Worm (Caenorhabditis elegans): ENCODE measurements around the gene pals-30.

DNA sequence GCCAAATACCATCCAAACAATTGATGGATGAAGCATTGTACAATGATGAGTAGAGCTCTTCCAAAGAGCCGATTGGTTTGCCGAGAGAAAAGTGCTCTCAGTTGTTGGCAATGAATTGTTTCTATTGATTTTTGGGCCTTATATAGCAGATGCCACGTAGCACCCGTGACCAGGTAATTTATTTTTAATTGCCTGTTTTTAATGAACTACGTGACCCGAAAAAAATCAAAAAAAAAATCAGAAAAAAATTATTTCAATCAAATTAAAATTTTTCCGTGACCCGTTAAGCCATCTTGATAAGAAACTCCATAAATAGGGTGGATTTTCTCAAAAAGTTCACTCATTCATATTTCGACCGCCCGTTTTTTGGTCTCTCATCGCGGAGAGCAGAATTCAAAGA is 32.3 kb downstream of the pals-30 start, which contains the start of the genes Y57G11A.2 and T27E7.1:
- no peak for TF ChIP-seq saeg-2 (GFP tag; IDR thresholded peaks at IDR 0.05)
- TF ChIP-seq fos-1 (tag; optimal IDR thresholded peaks at IDR 0.05) = no peak
- no peak for TF ChIP-seq egl-27 (tag; optimal IDR thresholded peaks at IDR 0.05)
- TF ChIP-seq jun-1 (tag; optimal IDR thresholded peaks at IDR 0.05) = no peak
- TF ChIP-seq set-16 (GFP tag; IDR thresholded peaks at IDR 0.05) = no peak
- no peak for TF ChIP-seq nhr-25 (tag; optimal IDR thresholded peaks at IDR 0.05; ENCODE audit: borderline replicate concordance, insufficient read depth)
- no peak for TF ChIP-seq ceh-28 (tag; optimal IDR thresholded peaks at IDR 0.05)
